Fruit fly (Drosophila melanogaster) whole organism, embryonic: ENCODE results near the gene shf.

Experiments
- ATbp ChIP-seq: fragments of 200-800 bp; sonication (Bioruptor generic); optimal IDR thresholded peaks from 2 replicates; lab custom pipeline; 2017; ENCODE audit warnings: missing biosample characterization, mild to moderate bottlenecking, missing genetic modification characterization, missing genetic modification reagents
- Awh ChIP-seq: fragments of 200-800 bp; sonication (Bioruptor generic); IDR thresholded peaks from 2 replicates; pipeline ENCODE4, ENCODE4 v1.3.6; 2022; ENCODE audit warnings: missing biosample characterization, missing genetic modification characterization
- B-H1 ChIP-seq: fragments of 200-800 bp; sonication (Bioruptor generic); IDR thresholded peaks from 3 replicates; pipeline ENCODE4 v1.3.6; 2022; ENCODE audit warnings: missing biosample characterization, missing genetic modification characterization
- Bgb ChIP-seq: fragments of 200-800 bp; sonication (Bioruptor generic); IDR thresholded peaks from 2 replicates; pipeline ENCODE4 v1.3.6; 2022; ENCODE audit warnings: missing biosample characterization, missing genetic modification characterization; ENCODE audit not compliant: partially characterized antibody
- CG10267 ChIP-seq: fragments of 200-800 bp; sonication (Bioruptor generic); optimal IDR thresholded peaks from 2 replicates; lab custom pipeline; 2018; ENCODE audit warnings: missing biosample characterization, mild to moderate bottlenecking, missing genetic modification characterization, moderate library complexity
- CG11560 ChIP-seq: fragments of 200-800 bp; sonication (Bioruptor generic); IDR thresholded peaks from 3 replicates; pipeline ENCODE4 v1.3.6; 2022; ENCODE audit warnings: missing biosample characterization, missing genetic modification characterization
- CG11696 ChIP-seq: fragments of 200-800 bp; sonication (Bioruptor generic); IDR thresholded peaks from 2 replicates; pipeline ENCODE4 v1.3.6; 2022; ENCODE audit warnings: missing biosample characterization, missing genetic modification characterization
- CG13775 ChIP-seq: fragments of 200-800 bp; sonication (Bioruptor generic); optimal IDR thresholded peaks from 3 replicates; lab custom pipeline; 2017; ENCODE audit warnings: missing biosample characterization, mild to moderate bottlenecking, missing genetic modification characterization
- CG14441 ChIP-seq: fragments of 200-800 bp; sonication (Bioruptor generic); IDR thresholded peaks from 2 replicates; pipeline ENCODE4 v1.3.6; 2022; ENCODE audit warnings: missing biosample characterization, missing genetic modification characterization
- CG15514 ChIP-seq: fragments of 200-800 bp; sonication (Bioruptor generic); optimal IDR thresholded peaks from 3 replicates; lab custom pipeline; 2017; ENCODE audit warnings: missing biosample characterization, missing genetic modification characterization, mild to moderate bottlenecking, moderate library complexity, missing genetic modification reagents
- CG15601 ChIP-seq: fragments of 200-800 bp; sonication (Bioruptor generic); optimal IDR thresholded peaks from 3 replicates; lab custom pipeline; 2019; ENCODE audit warnings: missing biosample characterization, mild to moderate bottlenecking, missing genetic modification characterization, moderate library complexity
- CG2129 ChIP-seq: fragments of 200-800 bp; sonication (Bioruptor generic); IDR thresholded peaks from 2 replicates; pipeline ENCODE4 v1.3.6; 2022; ENCODE audit warnings: missing biosample characterization, missing genetic modification characterization; ENCODE audit not compliant: partially characterized antibody
- CG7556 ChIP-seq: fragments of 200-800 bp; sonication (Bioruptor generic); optimal IDR thresholded peaks from 2 replicates; lab custom pipeline; 2017; ENCODE audit warnings: missing biosample characterization, mild to moderate bottlenecking, missing genetic modification characterization
- CG8478 ChIP-seq: fragments of >200 bp; optimal IDR thresholded peaks from 2 replicates; lab custom pipeline; 2018
- CG9437 ChIP-seq: fragments of 200-800 bp; sonication (Bioruptor generic); optimal IDR thresholded peaks from 2 replicates; lab custom pipeline; 2018; ENCODE audit warnings: missing biosample characterization, mild to moderate bottlenecking, missing genetic modification characterization
- CG9876 ChIP-seq: fragments of 200-800 bp; sonication (Bioruptor generic); optimal IDR thresholded peaks from 2 replicates; lab custom pipeline; 2016; ENCODE audit warnings: missing biosample characterization, missing genetic modification characterization
- CG9932 ChIP-seq: fragments of 200-800 bp; sonication (Bioruptor generic); IDR thresholded peaks from 2 replicates; pipeline ENCODE4 v1.3.6; 2022; ENCODE audit warnings: missing biosample characterization, missing genetic modification characterization
- Camta ChIP-seq: fragments of 200-800 bp; sonication (Bioruptor generic); optimal IDR thresholded peaks from 2 replicates; lab custom pipeline; 2016; ENCODE audit warnings: missing biosample characterization, missing genetic modification characterization
- Doc2 ChIP-seq: fragments of 200-800 bp; sonication (Bioruptor generic); IDR thresholded peaks from 2 replicates; pipeline ENCODE4 v1.3.6; 2022; ENCODE audit warnings: missing biosample characterization, missing genetic modification characterization
- Dref ChIP-seq: fragments of 200-800 bp; sonication (Bioruptor generic); IDR thresholded peaks from 2 replicates; pipeline ENCODE4 v1.3.6; 2022; ENCODE audit warnings: missing biosample characterization, missing genetic modification characterization
- Fer2 ChIP-seq: fragments of 200-800 bp; sonication (Bioruptor generic); optimal IDR thresholded peaks from 2 replicates; lab custom pipeline; 2018; ENCODE audit warnings: missing biosample characterization, mild to moderate bottlenecking, missing genetic modification characterization, moderate library complexity
- GATAe ChIP-seq: fragments of 200-800 bp; sonication (Bioruptor generic); conservative IDR thresholded peaks from 2 replicates; pipeline ENCODE4 v1.3.6; 2022; ENCODE audit warnings: missing biosample characterization, missing genetic modification characterization
- HmgD ChIP-seq: fragments of 200-800 bp; sonication (Bioruptor generic); optimal IDR thresholded peaks from 3 replicates; lab custom pipeline; 2016; ENCODE audit warnings: missing biosample characterization, missing genetic modification characterization
- Jarid2 ChIP-seq: fragments of 200-800 bp; sonication (Bioruptor generic); optimal IDR thresholded peaks from 3 replicates; lab custom pipeline; 2017; ENCODE audit warnings: mild to moderate bottlenecking, missing biosample characterization, missing genetic modification reagents, missing genetic modification characterization
- Lim3 ChIP-seq: fragments of 200-800 bp; sonication (Bioruptor generic); IDR thresholded peaks from 2 replicates; pipeline ENCODE4 v1.3.6; 2022; ENCODE audit warnings: missing biosample characterization, missing genetic modification characterization
- Mad ChIP-seq: fragments of 200-800 bp; sonication (Bioruptor generic); optimal IDR thresholded peaks from 2 replicates; lab custom pipeline; 2016; ENCODE audit warnings: missing biosample characterization, missing genetic modification characterization
- Med ChIP-seq: fragments of 200-800 bp; sonication (Bioruptor generic); peaks from one replicate; lab custom pipeline; 2016; ENCODE audit warnings: missing biosample characterization, missing genetic modification characterization, mild to moderate bottlenecking, inconsistent platforms, moderate library complexity
- Sox100B ChIP-seq: fragments of 200-800 bp; sonication (Bioruptor generic); optimal IDR thresholded peaks from 3 replicates; lab custom pipeline; 2018; ENCODE audit warnings: missing biosample characterization, mild to moderate bottlenecking, missing genetic modification characterization
- ac ChIP-seq: fragments of 200-800 bp; sonication (Bioruptor generic); optimal IDR thresholded peaks from 3 replicates; lab custom pipeline; 2017; ENCODE audit warnings: missing biosample characterization, mild to moderate bottlenecking, missing genetic modification characterization
- bcd ChIP-seq: fragments of 200-800 bp; sonication (Bioruptor generic); optimal IDR thresholded peaks from 2 replicates; lab custom pipeline; 2017; ENCODE audit warnings: missing biosample characterization, mild to moderate bottlenecking, missing genetic modification characterization
- cad ChIP-seq: fragments of >200 bp; optimal IDR thresholded peaks from 2 replicates; lab custom pipeline; 2017; ENCODE audit warnings: missing biosample characterization, missing genetic modification characterization
- danr ChIP-seq: fragments of 200-800 bp; sonication (Bioruptor generic); IDR thresholded peaks from 2 replicates; pipeline ENCODE4 v1.3.6; 2022; ENCODE audit warnings: missing biosample characterization, missing genetic modification characterization
- dmrt99B ChIP-seq: fragments of 200-800 bp; sonication (Bioruptor generic); optimal IDR thresholded peaks from 2 replicates; lab custom pipeline; 2018; ENCODE audit warnings: missing biosample characterization, mild to moderate bottlenecking, missing genetic modification characterization, moderate library complexity
- emc ChIP-seq: fragments of 200-800 bp; sonication (Bioruptor generic); optimal IDR thresholded peaks from 2 replicates; lab custom pipeline; 2016; ENCODE audit warnings: missing biosample characterization, missing genetic modification characterization
- ems ChIP-seq: fragments of 200-800 bp; sonication (Bioruptor generic); optimal IDR thresholded peaks from 3 replicates; lab custom pipeline; 2016; ENCODE audit warnings: missing biosample characterization, missing genetic modification characterization
- fu2 ChIP-seq: fragments of 200-800 bp; sonication (Bioruptor generic); optimal IDR thresholded peaks from 2 replicates; lab custom pipeline; 2016; ENCODE audit warnings: missing biosample characterization, missing genetic modification characterization
- hkb ChIP-seq, 2 experiments: fragments of 200-800 bp in 1 of 2; fragments of >200 bp in 1 of 2; sonication (Bioruptor generic) in 1 of 2; IDR thresholded peaks in 1 of 2; optimal IDR thresholded peaks in 1 of 2; 2 replicates each; pipeline versions ENCODE4 v1.3.6 to Lab custom; 2017 to 2022; ENCODE audit warnings: missing biosample characterization in 1 of 2, missing genetic modification characterization in 1 of 2
- lov ChIP-seq, 2 experiments: fragments of 200-800 bp in 1 of 2; fragments of >200 bp in 1 of 2; sonication (Bioruptor generic) in 1 of 2; IDR thresholded peaks in 1 of 2; optimal IDR thresholded peaks in 1 of 2; 2 replicates in 1 of 2; 3 replicates in 1 of 2; pipeline versions ENCODE4 v1.3.6 to Lab custom; 2017 to 2022; ENCODE audit warnings: missing biosample characterization in 1 of 2, missing genetic modification characterization in 1 of 2
- nerfin-2 ChIP-seq: fragments of 200-800 bp; sonication (Bioruptor generic); IDR thresholded peaks from 2 replicates; pipeline ENCODE4 v1.3.6; 2022; ENCODE audit warnings: missing biosample characterization, missing genetic modification characterization; ENCODE audit not compliant: partially characterized antibody
- org-1 ChIP-seq: fragments of 200-800 bp; sonication (Bioruptor generic); optimal IDR thresholded peaks from 2 replicates; lab custom pipeline; 2017; ENCODE audit warnings: missing biosample characterization, missing genetic modification characterization
- pb ChIP-seq: fragments of 200-800 bp; sonication (Bioruptor generic); optimal IDR thresholded peaks from 3 replicates; lab custom pipeline; 2016; ENCODE audit warnings: missing biosample characterization, missing genetic modification characterization
- pho ChIP-seq: fragments of 200-800 bp; sonication (Bioruptor generic); optimal IDR thresholded peaks from 2 replicates; lab custom pipeline; 2016; ENCODE audit warnings: missing biosample characterization, missing genetic modification characterization
- phol ChIP-seq: fragments of 200-800 bp; sonication (Bioruptor generic); optimal IDR thresholded peaks from 3 replicates; lab custom pipeline; 2018; ENCODE audit warnings: missing biosample characterization, mild to moderate bottlenecking, missing genetic modification characterization, moderate library complexity
- pum ChIP-seq: fragments of 200-800 bp; sonication (Bioruptor generic); optimal IDR thresholded peaks from 2 replicates; lab custom pipeline; 2016; ENCODE audit warnings: missing biosample characterization, missing genetic modification characterization
- shn ChIP-seq: fragments of 200-800 bp; sonication (Bioruptor generic); optimal IDR thresholded peaks from 3 replicates; lab custom pipeline; 2016; ENCODE audit warnings: missing biosample characterization, missing genetic modification characterization
- tap ChIP-seq: fragments of 200-800 bp; optimal IDR thresholded peaks from 3 replicates; lab custom pipeline; 2019; ENCODE audit warnings: missing biosample characterization, mild to moderate bottlenecking, missing genetic modification characterization, moderate library complexity
- tll ChIP-seq, 2 experiments: fragments of 200-800 bp in 1 of 2; fragments of >200 bp in 1 of 2; sonication (Bioruptor generic) in 1 of 2; optimal IDR thresholded peaks; 2 replicates each; lab custom pipeline; 2017 to 2019; ENCODE audit warnings: missing biosample characterization in 2 of 2, missing genetic modification characterization in 2 of 2, mild to moderate bottlenecking in 1 of 2, moderate library complexity in 1 of 2
- toy ChIP-seq: fragments of 200-800 bp; sonication (Bioruptor generic); IDR thresholded peaks from 2 replicates; pipeline ENCODE4 v1.3.6; 2022; ENCODE audit warnings: missing biosample characterization, missing genetic modification characterization
- tup ChIP-seq: fragments of 200-800 bp; sonication (Bioruptor generic); optimal IDR thresholded peaks from 2 replicates; lab custom pipeline; 2016; ENCODE audit warnings: missing biosample characterization, mild to moderate bottlenecking, missing genetic modification characterization, moderate library complexity

shf gene

DNA sequence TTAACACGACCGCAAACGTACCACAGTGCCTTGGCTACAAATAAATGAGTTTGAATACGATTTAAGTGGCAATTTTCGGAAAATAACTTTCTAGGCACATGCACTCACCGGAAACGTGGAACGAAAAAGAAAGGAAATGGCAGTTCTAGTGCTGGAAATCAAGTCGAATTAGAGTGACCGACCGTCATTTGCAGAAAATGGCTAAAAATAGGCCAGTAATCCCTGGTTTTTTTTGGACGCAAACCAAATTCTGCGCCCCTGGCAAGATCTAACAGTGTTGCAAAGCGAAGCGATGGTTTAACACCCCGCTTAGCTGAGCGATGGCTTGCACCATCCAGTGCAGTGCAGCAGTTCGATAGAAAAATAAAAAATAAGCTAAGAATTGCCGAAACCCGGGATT lies 35.4 kb downstream of the shf start, which contains the start of gene RpL17 (continued):
- peak; percentile 96 for TF ChIP-seq CG14441 (GFP tag; lab: Robert Waterston, UW)
- TF ChIP-seq B-H1 (GFP tag; lab: Robert Waterston, UW): peak; percentile 69
- peak; percentile 64; the same call in 1 of the 2 replicates for TF ChIP-seq danr (GFP tag; lab: Robert Waterston, UW)
- TF ChIP-seq Sox100B (GFP tag; lab: Kevin White, UChicago): peak; percentile 63
- TF ChIP-seq cad: no peak
- TF ChIP-seq tap (tag; lab: Kevin White, UChicago): no peak
- peak; percentile 90 for TF ChIP-seq CG15514 (GFP tag; lab: Kevin White, UChicago)
- TF ChIP-seq CG11696 (GFP tag; lab: Robert Waterston, UW): peak; percentile 73
- no peak for TF ChIP-seq CG8478 (lab: Kevin White, UChicago)
- TF ChIP-seq Jarid2 (GFP tag; lab: Kevin White, UChicago): peak; percentile 58
- peak; percentile 65 for TF ChIP-seq CG7556
- TF ChIP-seq bcd (GFP tag; lab: Kevin White, UChicago): peak; percentile 92
- peak; percentile 85 for TF ChIP-seq Camta (GFP tag; lab: Kevin White, UChicago)
- peak; percentile 87 for TF ChIP-seq org-1 (GFP tag; lab: Kevin White, UChicago)
- peak; percentile 75 for TF ChIP-seq Mad (GFP tag; lab: Kevin White, UChicago)
- TF ChIP-seq pho (GFP tag; lab: Kevin White, UChicago): peak; percentile 92
- peak; percentile 72 for TF ChIP-seq phol (tag; lab: Kevin White, UChicago)
- TF ChIP-seq Doc2 (GFP tag; lab: Robert Waterston, UW): peak; percentile 23; the same call in 1 of the 2 replicates
- peak; percentile 53 for TF ChIP-seq tup (GFP tag; lab: Kevin White, UChicago)
- peak; percentile 40; the same call in 1 of the 2 replicates for TF ChIP-seq Bgb (GFP tag; lab: Robert Waterston, UW)
- TF ChIP-seq shn: peak; percentile 88
- TF ChIP-seq Med (GFP tag; lab: Kevin White, UChicago): peak; percentile 99
- TF ChIP-seq hkb (optimal IDR thresholded peaks at IDR 0.05; lab: Kevin White, UChicago): peak; percentile 79
- peak; percentile 85 for TF ChIP-seq hkb (GFP tag; IDR thresholded peaks at IDR 0.05; lab: Robert Waterston, UW)
- TF ChIP-seq GATAe (GFP tag; lab: Robert Waterston, UW): no peak; the same call in 1 of the 2 replicates
- no peak for TF ChIP-seq tll (GFP tag; optimal IDR thresholded peaks at IDR 0.05; lab: Kevin White, UChicago)
- TF ChIP-seq CG9932: peak; percentile 89
- TF ChIP-seq Dref (GFP tag; lab: Robert Waterston, UW): peak; percentile 55
- no peak for TF ChIP-seq Lim3 (GFP tag; lab: Robert Waterston, UW)
- TF ChIP-seq Fer2 (tag; lab: Kevin White, UChicago): peak; percentile 51
- TF ChIP-seq HmgD: peak; percentile 77
- no peak for TF ChIP-seq nerfin-2 (GFP tag; lab: Robert Waterston, UW)
- peak; percentile 77 for TF ChIP-seq pb (GFP tag; lab: Kevin White, UChicago)
- TF ChIP-seq CG9876: peak; percentile 95
- TF ChIP-seq fu2 (GFP tag; lab: Kevin White, UChicago): peak; percentile 85
- peak; percentile 81 for TF ChIP-seq ac (GFP tag; lab: Kevin White, UChicago)
- peak; percentile 87 for TF ChIP-seq Awh
- TF ChIP-seq CG11560 (tag; lab: Robert Waterston, UW): peak; percentile 51; the same call in 2 of the 3 replicates
- peak; percentile 84 for TF ChIP-seq ATbp (GFP tag; lab: Kevin White, UChicago)
- TF ChIP-seq emc (GFP tag; lab: Kevin White, UChicago): peak; percentile 73
- no peak for TF ChIP-seq CG2129 (GFP tag; lab: Robert Waterston, UW)
- no peak for TF ChIP-seq lov (optimal IDR thresholded peaks at IDR 0.05; lab: Kevin White, UChicago)
- TF ChIP-seq lov (GFP tag; IDR thresholded peaks at IDR 0.05; lab: Robert Waterston, UW): peak; percentile 93
- peak; percentile 71 for TF ChIP-seq CG9437 (GFP tag; lab: Kevin White, UChicago)
- TF ChIP-seq dmrt99B (tag; lab: Kevin White, UChicago): peak; percentile 63
- peak; percentile 49 for TF ChIP-seq ems (GFP tag; lab: Kevin White, UChicago)
- peak; percentile 96 for TF ChIP-seq CG10267 (tag; lab: Kevin White, UChicago)
- peak; percentile 79 for TF ChIP-seq CG15601
- peak; percentile 69; the same call in 1 of the 2 replicates for TF ChIP-seq toy (GFP tag; lab: Robert Waterston, UW)
- TF ChIP-seq pum (GFP tag; lab: Kevin White, UChicago): peak; percentile 69
- TF ChIP-seq CG13775: peak; percentile 88
